Fruit fly (Drosophila melanogaster) whole organism, pupa: ENCODE measurements around the gene dpr10.
A peak's percentile ranks its signal among the peaks of the same experiment; 100 is the strongest.

Experiments used
- CG12605 ChIP-seq: fragments of 200-800 bp; sonication (Bioruptor generic); IDR thresholded peaks from 2 replicates; pipeline ENCODE4 v1.3.6; 2022; ENCODE audit warnings: missing biosample characterization, missing genetic modification characterization
- CG13204 ChIP-seq: fragments of 200-800 bp; sonication (Bioruptor generic); optimal IDR thresholded peaks from 2 replicates; lab custom pipeline; 2018; ENCODE audit warnings: missing biosample characterization, mild to moderate bottlenecking, missing genetic modification characterization, moderate library complexity
- CG14655 ChIP-seq: fragments of 200-800 bp; sonication (Bioruptor generic); optimal IDR thresholded peaks from 3 replicates; lab custom pipeline; 2017; ENCODE audit warnings: mild to moderate bottlenecking, missing biosample characterization, missing genetic modification reagents, missing genetic modification characterization
- CG15710 ChIP-seq: fragments of 200-800 bp; sonication (Bioruptor generic); optimal IDR thresholded peaks from 2 replicates; lab custom pipeline; 2018; ENCODE audit warnings: missing biosample characterization, mild to moderate bottlenecking, missing genetic modification characterization, moderate library complexity
- CG17806 ChIP-seq: fragments of 200-800 bp; sonication (Bioruptor generic); optimal IDR thresholded peaks from 2 replicates; lab custom pipeline; 2018; ENCODE audit warnings: missing biosample characterization, mild to moderate bottlenecking, missing genetic modification characterization, moderate library complexity
- CG32121 ChIP-seq: fragments of 200-800 bp; sonication (Bioruptor generic); IDR thresholded peaks from 2 replicates; pipeline ENCODE4 v1.3.6; 2022; ENCODE audit warnings: missing biosample characterization, missing genetic modification characterization
- CG34367 ChIP-seq: fragments of 200-800 bp; sonication (Bioruptor generic); optimal IDR thresholded peaks from 2 replicates; lab custom pipeline; 2018; ENCODE audit warnings: missing biosample characterization, mild to moderate bottlenecking, missing genetic modification characterization
- CG8159 ChIP-seq: fragments of 200-800 bp; sonication (Bioruptor generic); optimal IDR thresholded peaks from 3 replicates; lab custom pipeline; 2018; ENCODE audit warnings: missing biosample characterization, mild to moderate bottlenecking, missing genetic modification characterization, moderate library complexity
- CG8301 ChIP-seq: fragments of 200-800 bp; sonication (Bioruptor generic); optimal IDR thresholded peaks from 2 replicates; lab custom pipeline; 2018; ENCODE audit warnings: missing biosample characterization, mild to moderate bottlenecking, missing genetic modification characterization
- CG9948 ChIP-seq: fragments of 200-800 bp; sonication (Bioruptor generic); optimal IDR thresholded peaks from 2 replicates; lab custom pipeline; 2018; ENCODE audit warnings: missing biosample characterization, mild to moderate bottlenecking, missing genetic modification characterization, moderate library complexity
- D1 ChIP-seq: fragments of 200-800 bp; sonication (Bioruptor generic); optimal IDR thresholded peaks from 2 replicates; lab custom pipeline; 2018; ENCODE audit warnings: missing biosample characterization, mild to moderate bottlenecking, missing genetic modification characterization, moderate library complexity
- Ets98B ChIP-seq: fragments of 200-800 bp; sonication (Bioruptor generic); IDR thresholded peaks from 2 replicates; pipeline ENCODE4 v1.3.6; 2022; ENCODE audit warnings: missing biosample characterization, missing genetic modification characterization
- Pif1A ChIP-seq: fragments of 200-800 bp; sonication (Bioruptor generic); optimal IDR thresholded peaks from 3 replicates; lab custom pipeline; 2016; ENCODE audit warnings: missing biosample characterization, missing genetic modification characterization
- fd96Ca ChIP-seq: fragments of 200-800 bp; sonication (Bioruptor generic); IDR thresholded peaks from 3 replicates; pipeline ENCODE4 v1.3.6; 2022; ENCODE audit warnings: missing biosample characterization, missing genetic modification characterization
- gl ChIP-seq: fragments of 200-800 bp; sonication (Bioruptor generic); optimal IDR thresholded peaks from 2 replicates; lab custom pipeline; 2018; ENCODE audit warnings: missing biosample characterization, mild to moderate bottlenecking, missing genetic modification characterization
- rn ChIP-seq: fragments of 200-800 bp; sonication (Bioruptor generic); IDR thresholded peaks from 2 replicates; pipeline ENCODE4 v1.3.6; 2022; ENCODE audit warnings: missing biosample characterization, missing genetic modification characterization

Gene dpr10

DNA sequence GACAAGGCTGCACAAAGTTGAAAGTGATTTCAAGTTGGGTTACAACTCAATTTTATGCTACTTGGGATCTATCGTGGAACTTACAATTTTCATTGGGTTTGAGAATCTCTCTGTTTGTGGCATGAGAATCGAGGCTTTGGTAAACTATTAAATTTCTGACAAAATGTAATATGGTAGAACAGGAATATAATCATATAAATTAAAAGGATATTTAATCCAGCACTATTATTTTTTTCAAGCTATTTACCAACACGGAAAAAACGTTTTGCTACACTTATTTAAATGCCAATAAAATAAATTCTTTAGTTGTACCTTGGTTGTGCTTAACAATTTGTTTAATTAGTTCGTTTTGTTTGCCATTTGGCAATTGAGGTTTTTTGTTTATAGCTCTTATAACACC lies 34.4 kb downstream of the dpr10 start, which contains the start of gene CG8072:
TSS of gene CG8072 (plus strand) at position 301 of the 400 bp plus-strand sequence.
- no peak for TF ChIP-seq CG34367 (tag; lab: Kevin White, UChicago)

dm6 chr3L:10110379-10110778 lies 75.5 kb downstream of the dpr10 start:
- TF ChIP-seq CG8159 (tag; lab: Kevin White, UChicago) (peak; percentile 34), CG14655 (GFP tag; lab: Kevin White, UChicago) (peak; percentile 57), CG15710 (tag; lab: Kevin White, UChicago) (no peak), D1 (tag; lab: Kevin White, UChicago) (no peak), CG8301 (tag; lab: Kevin White, UChicago) (peak; percentile 33)

DNA sequence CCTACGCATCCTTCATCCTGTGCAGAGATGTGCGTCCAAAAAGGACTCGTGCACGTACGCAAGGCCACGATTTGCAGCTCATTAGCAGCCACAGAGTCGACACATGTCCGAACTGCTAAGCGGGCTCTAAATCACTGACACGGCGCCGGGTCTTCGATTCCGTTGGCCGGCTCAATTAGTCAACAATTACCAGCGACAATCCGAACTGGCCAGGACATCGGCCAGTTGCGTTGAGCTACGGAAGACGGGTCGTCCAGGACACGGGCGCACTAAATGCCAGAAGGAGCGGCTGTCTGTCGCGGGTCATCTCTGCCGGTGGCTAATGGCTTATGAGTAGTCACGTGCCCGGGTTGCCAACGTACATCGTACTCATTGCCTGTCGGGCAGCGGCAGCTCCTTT lies 80.1 kb downstream of the dpr10 start:
- TF ChIP-seq D1 (tag; lab: Kevin White, UChicago), result no peak
- TF ChIP-seq gl, result no peak
- TF ChIP-seq fd96Ca (GFP tag; lab: Robert Waterston, UW), result no peak
- TF ChIP-seq CG32121 (GFP tag; lab: Robert Waterston, UW), result no peak
- TF ChIP-seq CG8301 (tag; lab: Kevin White, UChicago), result no peak
- TF ChIP-seq rn, result no peak
- TF ChIP-seq, all 21 proteins: peak for 0

- TF ChIP-seq gl (no peak), CG32121 (GFP tag; lab: Robert Waterston, UW) (no peak), CG9948 (no peak), CG8301 (tag; lab: Kevin White, UChicago) (no peak), Ets98B (GFP tag; lab: Robert Waterston, UW) (no peak), CG13204 (GFP tag; lab: Kevin White, UChicago) (no peak), CG15710 (tag; lab: Kevin White, UChicago) (no peak)
These were observed 85.1 kb downstream of the dpr10 start, which contains the start of gene CG42826 for dm6 chr3L:10100781-10101180. CG42826 (minus strand) TSS chr3L:10100881.

DNA sequence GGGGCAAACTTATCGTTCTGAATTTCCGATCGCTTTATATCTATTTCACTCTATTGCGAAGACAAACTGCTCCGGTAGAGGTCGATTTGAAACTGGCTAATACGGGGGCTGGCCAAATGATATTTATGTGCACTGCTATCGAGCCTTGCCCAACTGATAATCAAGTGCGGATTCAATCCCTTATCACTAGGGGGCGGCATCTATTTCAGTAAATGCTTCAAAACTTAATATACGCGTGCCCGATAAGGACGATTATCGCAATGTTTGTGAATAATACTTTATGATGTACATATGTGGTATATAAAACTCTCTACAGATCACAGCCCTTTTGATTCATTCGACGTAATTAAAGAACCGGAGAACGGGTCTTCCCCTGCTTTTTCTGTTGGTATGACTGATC lies 87.9 kb downstream of the dpr10 start, which contains the start of gene Srg2:
TSS of gene Srg2 (minus strand) at position 101 of the 400 bp plus-strand sequence.
- TF ChIP-seq Pif1A (GFP tag; lab: Kevin White, UChicago) (no peak), Ets98B (GFP tag; lab: Robert Waterston, UW) (no peak), CG12605 (GFP tag; lab: Robert Waterston, UW) (no peak), CG34367 (tag; lab: Kevin White, UChicago) (no peak), CG17806 (tag; lab: Kevin White, UChicago) (no peak), CG8159 (tag; lab: Kevin White, UChicago) (no peak), fd96Ca (GFP tag; lab: Robert Waterston, UW) (no peak)
